Fruit fly (Drosophila melanogaster) whole organism, adult: ENCODE results near the gene RpS10b.

Source experiments
- CG12768 ChIP-seq: fragments of 200-800 bp; sonication (Bioruptor generic); optimal IDR thresholded peaks from 2 replicates; lab custom pipeline; 2017; ENCODE audit warnings: missing biosample characterization, missing genetic modification characterization, mild to moderate bottlenecking, moderate library complexity, missing genetic modification reagents
- CG7045 ChIP-seq: fragments of 200-800 bp; sonication (Bioruptor generic); optimal IDR thresholded peaks from 2 replicates; lab custom pipeline; 2017; ENCODE audit warnings: missing biosample characterization, mild to moderate bottlenecking, missing genetic modification characterization
- Clk ChIP-seq: fragments of 200-800 bp; sonication (Bioruptor generic); optimal IDR thresholded peaks from 2 replicates; lab custom pipeline; 2017; ENCODE audit warnings: missing biosample characterization, missing genetic modification characterization
- Crg-1 ChIP-seq: fragments of 200-800 bp; sonication (Bioruptor generic); optimal IDR thresholded peaks from 2 replicates; lab custom pipeline; 2016; ENCODE audit warnings: missing biosample characterization, missing genetic modification characterization
- Hr96 ChIP-seq: fragments of 200-800 bp; sonication (Bioruptor generic); optimal IDR thresholded peaks from 2 replicates; lab custom pipeline; 2016; ENCODE audit warnings: missing biosample characterization, missing genetic modification characterization
- cic ChIP-seq: fragments of 200-800 bp; sonication (Bioruptor generic); optimal IDR thresholded peaks from 2 replicates; lab custom pipeline; 2017; ENCODE audit warnings: missing biosample characterization, mild to moderate bottlenecking, missing genetic modification characterization, moderate library complexity
- kay ChIP-seq: fragments of 200-800 bp; sonication (Bioruptor generic); peaks from one replicate; lab custom pipeline; 2016; ENCODE audit warnings: missing biosample characterization, missing genetic modification characterization, borderline replicate concordance

DNA sequence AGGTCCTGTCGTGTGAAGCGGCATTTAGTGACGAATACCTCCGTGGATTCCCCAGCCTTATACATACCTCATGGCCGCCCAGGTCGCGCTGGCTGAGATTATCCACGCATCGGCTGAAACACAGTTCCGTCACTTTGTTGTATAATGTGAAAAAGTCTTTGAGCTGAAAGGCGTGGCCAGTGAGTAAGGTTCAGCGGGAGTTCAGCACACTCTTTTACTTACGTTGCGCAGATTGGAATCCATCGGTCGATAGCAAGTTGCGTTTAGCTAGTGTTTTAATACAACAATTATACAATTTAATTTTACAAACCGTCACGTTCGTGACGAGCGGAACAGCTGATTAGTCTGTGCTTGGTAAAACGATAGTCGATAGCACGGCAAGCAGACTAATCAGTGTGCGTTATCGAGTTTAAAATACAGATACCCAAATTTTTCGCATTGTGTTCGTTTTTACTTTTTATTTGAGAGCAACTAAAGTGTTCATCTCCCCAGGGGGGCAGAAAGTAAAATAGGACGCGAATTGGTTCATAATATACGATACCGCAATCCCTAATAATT lies 20.4 kb downstream of the RpS10b start, which contains the start of the genes Pstk and Tim9b:
- no peak for TF ChIP-seq kay (GFP tag; lab: Kevin White, UChicago)
- no peak for TF ChIP-seq Clk (GFP tag; lab: Kevin White, UChicago)
- TF ChIP-seq CG12768 (GFP tag; lab: Kevin White, UChicago): no peak
- TF ChIP-seq Hr96 (GFP tag; lab: Kevin White, UChicago): no peak
- TF ChIP-seq Crg-1 (GFP tag; lab: Kevin White, UChicago): no peak
- TF ChIP-seq CG7045 (GFP tag; lab: Kevin White, UChicago): no peak
- TF ChIP-seq cic: no peak
